Fruit fly (Drosophila melanogaster): Measurements from ENCODE around the gene ND-ASHI.

ND-ASHI gene

DNA sequence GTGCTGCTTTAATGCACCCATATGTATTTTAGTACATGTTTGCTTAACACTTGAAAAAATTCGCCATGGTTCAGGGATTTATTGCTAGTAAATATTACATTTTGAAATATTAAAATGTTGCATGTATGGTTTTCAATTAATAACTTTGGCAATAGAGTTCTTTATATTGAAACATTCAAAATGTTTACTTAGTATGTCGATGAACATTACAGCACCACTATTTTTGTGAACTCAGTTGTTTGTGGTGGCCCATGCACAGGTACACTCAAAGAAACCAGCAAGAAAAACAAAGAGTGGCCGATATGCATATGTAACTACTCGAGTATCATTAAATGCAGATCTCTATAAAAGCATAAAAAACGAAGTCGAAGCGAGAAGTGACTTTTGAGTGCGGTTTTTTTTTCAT is 23.1 kb upstream of the ND-ASHI start (continued):
- TF ChIP-seq btn (GFP tag; optimal IDR thresholded peaks at IDR 0.05): peak; percentile 22
- TF ChIP-seq CG12104 (GFP tag; optimal IDR thresholded peaks at IDR 0.05): peak; percentile 12
- peak; percentile 73 for TF ChIP-seq CG13424 (tag; optimal IDR thresholded peaks at IDR 0.05)
- peak; percentile 61; the same call in 1 of the 3 replicates for TF ChIP-seq CG7357 (GFP tag; IDR thresholded peaks at IDR 0.05)
- peak; percentile 82 for TF ChIP-seq gem (tag; optimal IDR thresholded peaks at IDR 0.05)
- TF ChIP-seq CG6175 (GFP tag; IDR thresholded peaks at IDR 0.05): no peak
- peak; percentile 65 for TF ChIP-seq CG10366 (GFP tag; IDR thresholded peaks at IDR 0.05)
- peak; percentile 61 for TF ChIP-seq Abd-B (GFP tag; optimal IDR thresholded peaks at IDR 0.05)
- TF ChIP-seq sens (GFP tag): peak; percentile 95
- no peak for TF ChIP-seq CG31224 (GFP tag; IDR thresholded peaks at IDR 0.05)
- TF ChIP-seq Hey (tag; optimal IDR thresholded peaks at IDR 0.05): no peak
- TF ChIP-seq Sox102F (GFP tag; optimal IDR thresholded peaks at IDR 0.05): peak; percentile 87
- no peak for TF ChIP-seq exex (tag; optimal IDR thresholded peaks at IDR 0.05)
- peak; percentile 80 for TF ChIP-seq ttk (GFP tag; IDR thresholded peaks at IDR 0.05)
- TF ChIP-seq CG13624 (GFP tag; optimal IDR thresholded peaks at IDR 0.05): no peak
- TF ChIP-seq Eip74EF (GFP tag; optimal IDR thresholded peaks at IDR 0.05): peak in 1 of 2 experiments; percentile 64
- TF ChIP-seq sqz (GFP tag; optimal IDR thresholded peaks at IDR 0.05): no peak
- TF ChIP-seq Hsf (GFP tag; optimal IDR thresholded peaks at IDR 0.05): peak; percentile 54
- peak; percentile 56 to 63 for TF ChIP-seq dpn (GFP tag; optimal IDR thresholded peaks at IDR 0.05)
- peak; percentile 84 for TF ChIP-seq CG14441 (GFP tag; IDR thresholded peaks at IDR 0.05)
- TF ChIP-seq Neu2 (GFP tag; optimal IDR thresholded peaks at IDR 0.05; ENCODE audit: borderline replicate concordance): no peak
- no peak for TF ChIP-seq chm (GFP tag; IDR thresholded peaks at IDR 0.05)
- TF ChIP-seq CG3838 (GFP tag; optimal IDR thresholded peaks at IDR 0.05): peak; percentile 18
- TF ChIP-seq Aef1 (GFP tag; IDR thresholded peaks at IDR 0.05): peak; percentile 29; the same call in 1 of the 3 replicates
- TF ChIP-seq aop (GFP tag; IDR thresholded peaks at IDR 0.05): no peak
- TF ChIP-seq Rfx (GFP tag; IDR thresholded peaks at IDR 0.05): peak; percentile 29; the same call in 1 of the 2 replicates
- TF ChIP-seq CG10979 (tag; optimal IDR thresholded peaks at IDR 0.05): peak; percentile 77

DNA sequence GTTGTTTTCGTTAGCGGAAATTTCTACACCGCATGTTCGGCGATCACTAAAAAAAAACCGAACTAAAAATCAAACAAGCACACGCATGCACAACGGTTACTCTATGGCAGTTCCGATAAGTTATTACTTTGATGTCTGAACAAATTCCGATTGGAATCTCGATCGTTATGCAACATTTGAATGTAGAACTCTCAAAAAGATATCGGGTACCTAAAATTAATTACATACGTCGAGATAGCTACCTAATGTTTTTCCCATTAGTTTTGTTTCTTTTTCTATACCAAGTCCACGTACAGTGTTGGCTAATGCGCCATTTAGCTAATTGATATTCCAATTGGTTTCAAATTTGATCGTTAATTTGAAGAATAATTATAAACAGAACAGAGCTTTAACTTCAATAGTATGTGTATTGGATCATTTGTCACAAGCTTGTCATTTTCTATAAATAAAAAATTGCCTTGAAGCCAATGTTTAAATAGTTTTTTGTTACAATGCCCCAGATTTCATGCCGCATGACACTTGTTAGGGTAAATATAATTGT is 22.1 kb upstream of the ND-ASHI start:
- TF ChIP-seq Sox102F (GFP tag; optimal IDR thresholded peaks at IDR 0.05): no peak
- peak; percentile 30 for TF ChIP-seq grn (GFP tag; optimal IDR thresholded peaks at IDR 0.05)
- TF ChIP-seq p53 (GFP tag; optimal IDR thresholded peaks at IDR 0.05): peak; percentile 58
- TF ChIP-seq CG6689 (GFP tag; IDR thresholded peaks at IDR 0.05): no peak
- no peak for TF ChIP-seq Hey (tag; optimal IDR thresholded peaks at IDR 0.05)
- no peak for TF ChIP-seq sim (GFP tag; IDR thresholded peaks at IDR 0.05)
- no peak for TF ChIP-seq CG7928 (GFP tag; optimal IDR thresholded peaks at IDR 0.05)
- TF ChIP-seq insv (GFP tag; optimal IDR thresholded peaks at IDR 0.05): peak in 1 of 2 experiments; percentile 89
- no peak for TF ChIP-seq C15 (GFP tag; IDR thresholded peaks at IDR 0.05)
- peak; percentile 86 for TF ChIP-seq Elba2 (GFP tag; optimal IDR thresholded peaks at IDR 0.05)
- TF ChIP-seq Pdp1 (GFP tag; optimal IDR thresholded peaks at IDR 0.05): peak in 1 of 2 experiments; percentile 86
- TF ChIP-seq zen (tag; optimal IDR thresholded peaks at IDR 0.05): peak; percentile 4

DNA sequence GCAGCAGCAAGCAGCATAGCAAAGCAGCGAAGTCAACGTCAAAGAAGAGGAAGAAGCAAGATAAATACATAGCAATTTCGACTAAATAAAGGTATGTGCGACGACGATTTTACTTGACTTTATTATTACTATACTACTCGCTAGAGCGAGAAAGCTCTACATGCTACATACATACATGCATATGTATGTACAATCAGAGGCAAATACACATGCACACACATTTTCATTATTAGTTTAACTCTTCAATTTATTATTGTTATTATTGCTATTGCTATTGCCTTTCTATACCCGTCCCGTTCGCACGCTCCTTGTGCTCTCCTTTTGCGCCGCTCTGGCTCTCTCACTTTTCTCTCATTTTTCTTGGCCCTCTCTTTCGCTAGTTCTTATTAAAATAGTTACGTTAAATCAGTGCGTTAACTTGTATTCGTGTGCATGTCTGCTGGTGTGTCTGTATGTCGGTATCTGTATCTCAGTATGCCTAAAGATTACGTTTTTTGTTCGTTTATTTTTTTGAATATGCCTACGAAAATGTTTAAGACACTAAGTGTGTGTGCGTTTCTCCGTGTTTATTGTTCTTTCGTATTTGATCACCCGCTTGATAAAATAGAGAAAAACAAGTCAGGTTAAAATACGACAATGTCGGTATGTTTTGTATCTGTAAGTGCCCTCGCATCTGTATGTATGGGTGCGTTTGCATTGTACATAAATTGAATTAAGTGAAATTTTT is 21.5 kb upstream of the ND-ASHI start:
- TF ChIP-seq pho (GFP tag; optimal IDR thresholded peaks at IDR 0.05): no peak
- no peak for TF ChIP-seq Atf-2 (GFP tag; optimal IDR thresholded peaks at IDR 0.05)
- TF ChIP-seq sisA (GFP tag; IDR thresholded peaks at IDR 0.05): no peak
- TF ChIP-seq esg (GFP tag; conservative IDR thresholded peaks at IDR 0.05): no peak
- no peak for TF ChIP-seq CG16863 (GFP tag; optimal IDR thresholded peaks at IDR 0.05)
- TF ChIP-seq crp (GFP tag; optimal IDR thresholded peaks at IDR 0.05): no peak
- peak; percentile 6 for TF ChIP-seq tap (tag; optimal IDR thresholded peaks at IDR 0.05)
- no peak for TF ChIP-seq gem (tag; optimal IDR thresholded peaks at IDR 0.05)
- TF ChIP-seq maf-S (GFP tag; optimal IDR thresholded peaks at IDR 0.05): no peak
- no peak for TF ChIP-seq CG6689 (GFP tag; IDR thresholded peaks at IDR 0.05)
- TF ChIP-seq eve (GFP tag; optimal IDR thresholded peaks at IDR 0.05): peak in 1 of 2 experiments; percentile 24
- no peak for TF ChIP-seq ERR (GFP tag; optimal IDR thresholded peaks at IDR 0.05)
- peak; percentile 79 to 93 for TF ChIP-seq Trl (optimal IDR thresholded peaks at IDR 0.05)
- no peak for TF ChIP-seq Trl (GFP tag; optimal IDR thresholded peaks at IDR 0.05)

All from whole organism, embryonic.